Fruit fly (Drosophila melanogaster) whole organism, prepupa: ENCODE data around the gene CG31029.

ENCODE experiments used
- Blimp-1 ChIP-seq: fragments of 200-800 bp; sonication (Bioruptor generic); optimal IDR thresholded peaks from 3 replicates; lab custom pipeline; 2017; ENCODE audit warnings: missing biosample characterization, missing genetic modification characterization, mild to moderate bottlenecking, moderate library complexity, missing genetic modification reagents
- CG10669 ChIP-seq: fragments of 200-800 bp; sonication (Bioruptor generic); optimal IDR thresholded peaks from 3 replicates; lab custom pipeline; 2018; ENCODE audit warnings: missing biosample characterization, mild to moderate bottlenecking, missing genetic modification characterization, moderate library complexity
- CG11294 ChIP-seq: fragments of 200-800 bp; sonication (Bioruptor generic); IDR thresholded peaks from 2 replicates; pipeline ENCODE4 v1.3.6; 2022; ENCODE audit warnings: missing biosample characterization, missing genetic modification characterization
- CG11762 ChIP-seq: fragments of 200-800 bp; sonication (Bioruptor generic); optimal IDR thresholded peaks from 3 replicates; lab custom pipeline; 2016; ENCODE audit warnings: missing biosample characterization, missing genetic modification characterization; ENCODE audit not compliant: insufficient read depth
- CG11902 ChIP-seq: fragments of 200-800 bp; sonication (Bioruptor generic); optimal IDR thresholded peaks from 3 replicates; lab custom pipeline; 2016; ENCODE audit warnings: missing biosample characterization, missing genetic modification characterization
- CG15336 ChIP-seq: fragments of 200-800 bp; sonication (Bioruptor generic); IDR thresholded peaks from 2 replicates; pipeline ENCODE4 v1.3.6; 2022; ENCODE audit warnings: missing biosample characterization, missing genetic modification characterization
- CG1621 ChIP-seq: fragments of 200-800 bp; sonication (Bioruptor generic); optimal IDR thresholded peaks from 3 replicates; lab custom pipeline; 2018; ENCODE audit warnings: missing biosample characterization, mild to moderate bottlenecking, missing genetic modification characterization
- CG16779 ChIP-seq: fragments of 200-800 bp; sonication (Bioruptor generic); optimal IDR thresholded peaks from 3 replicates; lab custom pipeline; 2017; ENCODE audit warnings: missing biosample characterization, mild to moderate bottlenecking, missing genetic modification characterization
- CG3032 ChIP-seq: fragments of 200-800 bp; optimal IDR thresholded peaks from 2 replicates; lab custom pipeline; 2019; ENCODE audit warnings: missing biosample characterization, mild to moderate bottlenecking, missing genetic modification characterization, moderate library complexity
- CG32006 ChIP-seq: fragments of 200-800 bp; sonication (Bioruptor generic); optimal IDR thresholded peaks from 3 replicates; lab custom pipeline; 2017; ENCODE audit warnings: missing biosample characterization, mild to moderate bottlenecking, missing genetic modification characterization
- CG3919 ChIP-seq: fragments of 200-800 bp; sonication (Bioruptor generic); optimal IDR thresholded peaks from 3 replicates; lab custom pipeline; 2016; ENCODE audit warnings: missing biosample characterization, missing genetic modification characterization
- CG4318 ChIP-seq: fragments of 200-800 bp; sonication (Bioruptor generic); optimal IDR thresholded peaks from 3 replicates; lab custom pipeline; 2017; ENCODE audit warnings: missing biosample characterization, mild to moderate bottlenecking, missing genetic modification characterization
- CG6163 ChIP-seq: fragments of 200-800 bp; sonication (Bioruptor generic); IDR thresholded peaks from 3 replicates; pipeline ENCODE4 v1.3.6; 2022; ENCODE audit warnings: missing biosample characterization, missing genetic modification characterization
- CG6276 ChIP-seq: fragments of 200-800 bp; sonication (Bioruptor generic); optimal IDR thresholded peaks from 2 replicates; lab custom pipeline; 2017; ENCODE audit warnings: missing biosample characterization, mild to moderate bottlenecking, missing genetic modification characterization
- CG6792 ChIP-seq: fragments of 200-800 bp; sonication (Bioruptor generic); optimal IDR thresholded peaks from 3 replicates; lab custom pipeline; 2016; ENCODE audit warnings: missing biosample characterization, missing genetic modification characterization
- CG6808 ChIP-seq: fragments of 200-800 bp; sonication (Bioruptor generic); optimal IDR thresholded peaks from 3 replicates; lab custom pipeline; 2017; ENCODE audit warnings: missing biosample characterization, missing genetic modification characterization, mild to moderate bottlenecking, moderate library complexity, missing genetic modification reagents
- CG7368 ChIP-seq: fragments of 200-800 bp; sonication (Bioruptor generic); optimal IDR thresholded peaks from 3 replicates; lab custom pipeline; 2016; ENCODE audit warnings: missing biosample characterization, missing genetic modification characterization
- CG8119 ChIP-seq: fragments of 200-800 bp; sonication (Bioruptor generic); IDR thresholded peaks from 3 replicates; pipeline ENCODE4 v1.3.6; 2022; ENCODE audit warnings: missing biosample characterization, missing genetic modification characterization
- CG8319 ChIP-seq: fragments of 200-800 bp; sonication (Bioruptor generic); optimal IDR thresholded peaks from 3 replicates; lab custom pipeline; 2016; ENCODE audit warnings: missing biosample characterization, missing genetic modification characterization
- Eip75B ChIP-seq: fragments of 200-800 bp; sonication (Bioruptor generic); optimal IDR thresholded peaks from 3 replicates; lab custom pipeline; 2016; ENCODE audit warnings: missing biosample characterization, missing genetic modification characterization
- Eip78C ChIP-seq: fragments of 200-800 bp; sonication (Bioruptor generic); peaks from one replicate; lab custom pipeline; 2016; ENCODE audit warnings: missing biosample characterization, missing genetic modification characterization
- Eip93F ChIP-seq: fragments of 200-800 bp; sonication (Bioruptor generic); optimal IDR thresholded peaks from 2 replicates; lab custom pipeline; 2016; ENCODE audit warnings: missing biosample characterization, mild to moderate bottlenecking, missing genetic modification characterization
- Ets21C ChIP-seq: fragments of 200-800 bp; sonication (Bioruptor generic); optimal IDR thresholded peaks from 3 replicates; lab custom pipeline; 2016; ENCODE audit warnings: missing biosample characterization, missing genetic modification characterization
- Ets96B ChIP-seq: fragments of 200-800 bp; optimal IDR thresholded peaks from 2 replicates; lab custom pipeline; 2019; ENCODE audit warnings: missing biosample characterization, mild to moderate bottlenecking, missing genetic modification characterization, moderate library complexity
- Gug ChIP-seq: fragments of 200-800 bp; sonication (Bioruptor generic); IDR thresholded peaks from 2 replicates; pipeline ENCODE4 v1.3.6; 2022; ENCODE audit warnings: missing biosample characterization, missing genetic modification characterization
- Hr38 ChIP-seq: sonication (Bioruptor generic); optimal IDR thresholded peaks from 2 replicates; lab custom pipeline; 2016; ENCODE audit warnings: missing biosample characterization, missing genetic modification characterization
- Hr39 ChIP-seq: fragments of 200-800 bp; sonication (Bioruptor generic); optimal IDR thresholded peaks from 2 replicates; lab custom pipeline; 2016; ENCODE audit warnings: missing biosample characterization, missing genetic modification characterization
- Hr4 ChIP-seq: fragments of 200-800 bp; sonication (Bioruptor generic); optimal IDR thresholded peaks from 3 replicates; lab custom pipeline; 2016; ENCODE audit warnings: missing biosample characterization, missing genetic modification characterization
- Lpt ChIP-seq: fragments of 200-800 bp; sonication (Bioruptor generic); optimal IDR thresholded peaks from 3 replicates; lab custom pipeline; 2016; ENCODE audit warnings: missing biosample characterization, missing genetic modification characterization
- Met ChIP-seq: fragments of 200-800 bp; sonication (Bioruptor generic); optimal IDR thresholded peaks from 3 replicates; lab custom pipeline; 2016; ENCODE audit warnings: missing biosample characterization, missing genetic modification characterization
- OdsH ChIP-seq: fragments of 200-800 bp; sonication (Bioruptor generic); optimal IDR thresholded peaks from 3 replicates; lab custom pipeline; 2016; ENCODE audit warnings: missing biosample characterization, missing genetic modification characterization
- Smox ChIP-seq: fragments of 200-800 bp; sonication (Bioruptor generic); optimal IDR thresholded peaks from 3 replicates; lab custom pipeline; 2016; ENCODE audit warnings: missing biosample characterization, missing genetic modification characterization
- Sox14 ChIP-seq: fragments of 200-800 bp; sonication (Bioruptor generic); optimal IDR thresholded peaks from 3 replicates; lab custom pipeline; 2016; ENCODE audit warnings: missing biosample characterization, missing genetic modification characterization
- achi ChIP-seq: fragments of 200-800 bp; sonication (Bioruptor generic); optimal IDR thresholded peaks from 3 replicates; lab custom pipeline; 2016; ENCODE audit warnings: missing biosample characterization, missing genetic modification characterization
- acj6 ChIP-seq: fragments of 200-800 bp; sonication (Bioruptor generic); optimal IDR thresholded peaks from 3 replicates; lab custom pipeline; 2016; ENCODE audit warnings: missing biosample characterization, missing genetic modification characterization
- cyc ChIP-seq: fragments of 200-800 bp; sonication (Bioruptor generic); optimal IDR thresholded peaks from 3 replicates; lab custom pipeline; 2016; ENCODE audit warnings: missing biosample characterization, missing genetic modification characterization
- dsx ChIP-seq: fragments of 200-800 bp; optimal IDR thresholded peaks from 3 replicates; lab custom pipeline; 2019; ENCODE audit warnings: missing biosample characterization, mild to moderate bottlenecking, missing genetic modification characterization, moderate library complexity; ENCODE audit not compliant: poor library complexity, severe bottlenecking
- eg ChIP-seq: fragments of 200-800 bp; sonication (Bioruptor generic); IDR thresholded peaks from 3 replicates; pipeline ENCODE4 v1.3.6; 2022; ENCODE audit warnings: missing biosample characterization, missing genetic modification characterization
- esn ChIP-seq: fragments of 200-800 bp; sonication (Bioruptor generic); optimal IDR thresholded peaks from 2 replicates; lab custom pipeline; 2016; ENCODE audit warnings: missing biosample characterization, mild to moderate bottlenecking, missing genetic modification characterization, moderate library complexity
- fd85E ChIP-seq: fragments of 200-800 bp; sonication (Bioruptor generic); optimal IDR thresholded peaks from 3 replicates; lab custom pipeline; 2016; ENCODE audit warnings: missing biosample characterization, missing genetic modification characterization
- fkh ChIP-seq: fragments of 200-800 bp; sonication (Bioruptor generic); optimal IDR thresholded peaks from 3 replicates; lab custom pipeline; 2017; ENCODE audit warnings: missing biosample characterization, mild to moderate bottlenecking, missing genetic modification characterization, moderate library complexity
- lz ChIP-seq: fragments of 200-800 bp; sonication (Bioruptor generic); optimal IDR thresholded peaks from 3 replicates; lab custom pipeline; 2016; ENCODE audit warnings: missing biosample characterization, missing genetic modification characterization
- net ChIP-seq: fragments of 200-800 bp; sonication (Bioruptor generic); optimal IDR thresholded peaks from 3 replicates; lab custom pipeline; 2016; ENCODE audit warnings: missing biosample characterization, missing genetic modification characterization
- pdm3 ChIP-seq: fragments of 200-800 bp; sonication (Bioruptor generic); optimal IDR thresholded peaks from 3 replicates; lab custom pipeline; 2016; ENCODE audit warnings: missing biosample characterization, missing genetic modification characterization
- salr ChIP-seq, 2 experiments: fragments of 200-800 bp; sonication (Bioruptor generic); optimal IDR thresholded peaks; 3 replicates each; lab custom pipeline; 2016 to 2018; ENCODE audit warnings: missing biosample characterization in 2 of 2, missing genetic modification characterization in 2 of 2, mild to moderate bottlenecking in 1 of 2
- spab ChIP-seq: fragments of 200-800 bp; sonication (Bioruptor generic); optimal IDR thresholded peaks from 2 replicates; lab custom pipeline; 2017; ENCODE audit warnings: missing biosample characterization, mild to moderate bottlenecking, missing genetic modification characterization, missing genetic modification reagents
- svp ChIP-seq: fragments of 200-800 bp; sonication (Bioruptor generic); peaks from one replicate; lab custom pipeline; 2016; ENCODE audit warnings: missing biosample characterization, missing genetic modification characterization
- topi ChIP-seq: fragments of 200-800 bp; sonication (Bioruptor generic); optimal IDR thresholded peaks from 3 replicates; lab custom pipeline; 2016; ENCODE audit warnings: missing biosample characterization, missing genetic modification characterization
- vri ChIP-seq: fragments of 200-800 bp; sonication (Bioruptor generic); optimal IDR thresholded peaks from 3 replicates; lab custom pipeline; 2016; ENCODE audit warnings: missing biosample characterization, mild to moderate bottlenecking, missing genetic modification characterization

The CG31029 gene

dm6 chr3R:30164162-30164561, 32.0 kb upstream of the CG31029 start (continued):
- TF ChIP-seq Hr39 (GFP tag; lab: Kevin White, UChicago) (peak; percentile 8), fd85E (GFP tag; lab: Kevin White, UChicago) (no peak), Ets96B (peak; percentile 4), CG11294 (GFP tag; lab: Robert Waterston, UW) (peak; percentile 42; the same call in 1 of the 2 replicates), CG16779 (no peak), CG6276 (GFP tag; lab: Kevin White, UChicago) (peak; percentile 72), Met (GFP tag; lab: Kevin White, UChicago) (peak; percentile 17), CG7368 (GFP tag; lab: Kevin White, UChicago) (no peak), achi (GFP tag; lab: Kevin White, UChicago) (peak; percentile 64), acj6 (GFP tag; lab: Kevin White, UChicago) (peak; percentile 31), CG6163 (GFP tag; lab: Robert Waterston, UW) (peak; percentile 83), Hr38 (GFP tag; lab: Kevin White, UChicago) (no peak), CG11762 (GFP tag; lab: Kevin White, UChicago) (peak; percentile 13), Gug (GFP tag; lab: Robert Waterston, UW) (peak; percentile 64), CG11902 (no peak), Eip93F (GFP tag; lab: Kevin White, UChicago) (no peak), lz (GFP tag; lab: Kevin White, UChicago) (peak; percentile 29), Blimp-1 (GFP tag; lab: Kevin White, UChicago) (peak; percentile 95), net (GFP tag; lab: Kevin White, UChicago) (peak; percentile 58), Ets21C (GFP tag; lab: Kevin White, UChicago) (no peak), salr (GFP tag; optimal IDR thresholded peaks at IDR 0.05; lab: Kevin White, UChicago) (peak in 1 of 2 experiments; percentile 64), topi (GFP tag; lab: Kevin White, UChicago) (peak; percentile 24), Sox14 (peak; percentile 26), vri (GFP tag; lab: Kevin White, UChicago) (no peak), CG10669 (no peak), pdm3 (GFP tag; lab: Kevin White, UChicago) (peak; percentile 57), Lpt (GFP tag; lab: Kevin White, UChicago) (peak; percentile 80), CG6792 (GFP tag; lab: Kevin White, UChicago) (peak; percentile 37), esn (peak; percentile 13), fkh (no peak), CG3919 (GFP tag; lab: Kevin White, UChicago) (peak; percentile 73), spab (GFP tag; lab: Kevin White, UChicago) (no peak), CG15336 (GFP tag; lab: Robert Waterston, UW) (peak; percentile 89), CG1621 (no peak), dsx (GFP tag; lab: Kevin White, UChicago) (no peak)
- TF ChIP-seq, all 60 proteins: peak for 35

DNA sequence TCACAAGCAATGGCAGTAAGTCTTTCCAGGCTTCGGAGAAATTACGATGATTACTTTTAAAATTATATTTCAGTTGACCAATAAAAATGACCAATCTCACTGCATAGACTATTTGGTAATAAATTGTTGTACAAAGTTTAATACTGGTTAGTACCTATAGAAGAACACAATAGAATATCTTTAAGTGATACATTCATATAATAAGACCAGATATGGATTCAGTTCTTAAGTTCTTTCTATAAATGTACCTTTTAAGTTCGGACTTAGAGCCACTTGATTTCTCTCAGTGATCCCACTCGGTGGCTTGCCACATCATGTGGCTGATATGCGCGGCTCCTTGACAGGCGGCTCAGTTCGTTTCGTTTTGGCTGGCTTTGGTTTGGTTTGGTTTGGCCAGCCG, 31.0 kb upstream of the CG31029 start:
- TF ChIP-seq Eip78C (GFP tag; lab: Kevin White, UChicago) (peak; percentile 85), Eip75B (GFP tag; lab: Kevin White, UChicago) (no peak), vri (GFP tag; lab: Kevin White, UChicago) (no peak), CG6276 (GFP tag; lab: Kevin White, UChicago) (peak; percentile 34), fkh (no peak), eg (GFP tag; lab: Robert Waterston, UW) (peak; percentile 52; the same call in 1 of the 3 replicates), pdm3 (GFP tag; lab: Kevin White, UChicago) (no peak), CG8119 (GFP tag; lab: Robert Waterston, UW) (peak; percentile 58; the same call in 2 of the 3 replicates), net (GFP tag; lab: Kevin White, UChicago) (no peak), CG6792 (GFP tag; lab: Kevin White, UChicago) (no peak), CG6163 (GFP tag; lab: Robert Waterston, UW) (peak; percentile 26; the same call in 1 of the 3 replicates), OdsH (GFP tag; lab: Kevin White, UChicago) (no peak), CG4318 (GFP tag; lab: Kevin White, UChicago) (peak; percentile 18), Hr4 (peak; percentile 70), CG11902 (no peak), CG8319 (GFP tag; lab: Kevin White, UChicago) (no peak), Hr38 (GFP tag; lab: Kevin White, UChicago) (no peak), CG3032 (tag; lab: Kevin White, UChicago) (no peak), topi (GFP tag; lab: Kevin White, UChicago) (no peak), lz (GFP tag; lab: Kevin White, UChicago) (no peak), CG32006 (GFP tag; lab: Kevin White, UChicago) (peak; percentile 74), Smox (no peak), cyc (GFP tag; lab: Kevin White, UChicago) (no peak), svp (GFP tag; lab: Kevin White, UChicago) (no peak), salr (GFP tag; optimal IDR thresholded peaks at IDR 0.05; lab: Kevin White, UChicago) (no peak), CG15336 (GFP tag; lab: Robert Waterston, UW) (peak; percentile 65), CG11762 (GFP tag; lab: Kevin White, UChicago) (no peak), CG6808 (GFP tag; lab: Kevin White, UChicago) (no peak)
